Fruit fly (Drosophila melanogaster) whole organism, pupa: ENCODE results near the gene mRpL22.

Source experiments
- CG15710 ChIP-seq: fragments of 200-800 bp; sonication (Bioruptor generic); optimal IDR thresholded peaks from 2 replicates; lab custom pipeline; 2018; ENCODE audit warnings: missing biosample characterization, mild to moderate bottlenecking, missing genetic modification characterization, moderate library complexity
- CG4496 ChIP-seq: fragments of 200-800 bp; sonication (Bioruptor generic); IDR thresholded peaks from 3 replicates; pipeline ENCODE4 v1.3.6; 2022; ENCODE audit warnings: missing biosample characterization, missing genetic modification characterization
- CG9948 ChIP-seq: fragments of 200-800 bp; sonication (Bioruptor generic); optimal IDR thresholded peaks from 2 replicates; lab custom pipeline; 2018; ENCODE audit warnings: missing biosample characterization, mild to moderate bottlenecking, missing genetic modification characterization, moderate library complexity
- EcR ChIP-seq: fragments of 200-800 bp; sonication (Bioruptor generic); optimal IDR thresholded peaks from 3 replicates; lab custom pipeline; 2019; ENCODE audit warnings: missing biosample characterization, missing genetic modification characterization, mild to moderate bottlenecking, moderate library complexity, missing genetic modification reagents
- Ets98B ChIP-seq: fragments of 200-800 bp; sonication (Bioruptor generic); IDR thresholded peaks from 2 replicates; pipeline ENCODE4 v1.3.6; 2022; ENCODE audit warnings: missing biosample characterization, missing genetic modification characterization

- TF ChIP-seq EcR (GFP tag; lab: Kevin White, UChicago) (no peak), CG9948 (tag; lab: Kevin White, UChicago) (no peak), Ets98B (GFP tag; lab: Robert Waterston, UW) (no peak), CG15710 (tag; lab: Kevin White, UChicago) (no peak), CG4496 (GFP tag; lab: Robert Waterston, UW) (no peak)
Observed at dm6 chrX:16783141-16783715, 505 bp upstream of the mRpL22 start, which contains the start of gene if.
